Fruit fly (Drosophila melanogaster) whole organism, adult: ENCODE data around the gene CG5011.

Source experiments
- CG11617 ChIP-seq: fragments of 200-800 bp; sonication (Bioruptor generic); optimal IDR thresholded peaks from 2 replicates; lab custom pipeline; 2017; ENCODE audit warnings: mild to moderate bottlenecking, missing biosample characterization, missing genetic modification reagents, missing genetic modification characterization
- CG7101 ChIP-seq: fragments of 200-800 bp; sonication (Bioruptor generic); optimal IDR thresholded peaks from 2 replicates; lab custom pipeline; 2018; ENCODE audit warnings: missing biosample characterization, mild to moderate bottlenecking, missing genetic modification characterization, moderate library complexity
- Hr96 ChIP-seq: fragments of 200-800 bp; sonication (Bioruptor generic); optimal IDR thresholded peaks from 2 replicates; lab custom pipeline; 2016; ENCODE audit warnings: missing biosample characterization, missing genetic modification characterization
- Mnt ChIP-seq: fragments of 200-800 bp; sonication (Bioruptor generic); optimal IDR thresholded peaks from 2 replicates; lab custom pipeline; 2016; ENCODE audit warnings: missing biosample characterization, mild to moderate bottlenecking, missing genetic modification characterization
- bab1 ChIP-seq: fragments of 200-800 bp; sonication (Bioruptor generic); optimal IDR thresholded peaks from 3 replicates; lab custom pipeline; 2019; ENCODE audit warnings: missing biosample characterization, mild to moderate bottlenecking, missing genetic modification characterization, moderate library complexity

DNA sequence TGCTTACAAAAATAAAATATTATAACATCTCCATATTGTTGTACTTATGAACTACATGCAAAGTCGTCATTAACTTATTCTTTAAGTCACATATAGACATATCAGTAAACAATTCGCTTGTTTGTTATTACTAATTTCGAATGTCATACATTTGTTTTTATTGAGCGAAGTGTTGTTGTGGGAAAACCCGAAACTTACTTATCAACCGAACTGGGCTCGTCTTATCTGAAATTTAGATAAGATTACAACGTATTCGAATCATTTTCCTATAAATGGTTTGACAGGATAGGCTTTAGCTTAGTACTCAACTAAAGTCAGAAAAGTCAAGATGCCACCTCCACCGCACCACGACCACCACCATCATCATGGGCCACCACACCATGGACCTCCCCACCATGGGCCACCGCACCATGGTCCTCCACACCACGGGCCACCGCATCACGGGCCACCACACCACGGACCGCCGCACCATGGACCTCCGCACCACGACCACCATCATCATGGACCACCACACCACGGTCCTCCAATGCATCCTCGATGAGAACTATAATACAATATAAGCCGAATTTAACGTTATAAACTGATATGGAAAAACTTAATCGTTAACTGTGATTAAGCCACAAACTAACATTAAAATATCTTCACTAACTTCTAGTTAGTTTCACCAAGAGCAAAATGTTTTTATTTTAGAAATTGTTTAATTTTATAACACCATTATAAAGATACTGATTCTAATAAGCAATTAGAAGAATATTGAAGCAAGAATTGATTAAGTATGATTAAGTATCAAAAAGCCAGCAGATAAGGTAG is at the start of gene CG5011, which contains the start of gene CG43349:
- TF ChIP-seq bab1 (no peak), CG7101 (no peak), Hr96 (GFP tag; lab: Kevin White, UChicago) (no peak), Mnt (GFP tag; lab: Kevin White, UChicago) (no peak), CG11617 (no peak)
